Worm (Caenorhabditis elegans) whole organism, midembryonic: ENCODE results near the gene mlt-9.

Experiments used
- T22C8.4 ChIP-seq: fragments of 200-800 bp; sonication (Bioruptor generic); IDR thresholded peaks from 2 replicates; pipeline ENCODE4 v1.3.6; 2022; ENCODE audit warnings: missing genetic modification characterization, missing compliant biosample characterization
- cog-1 ChIP-seq: sonication (generic microtip); optimal IDR thresholded peaks from 2 replicates; lab custom pipeline; 2016; ENCODE audit warnings: missing genetic modification characterization, missing compliant biosample characterization
- flt-1 ChIP-seq: fragments of 200-800 bp; sonication (Bioruptor generic); IDR thresholded peaks from 2 replicates; pipeline ENCODE4 v1.3.6; 2022; ENCODE audit warnings: missing genetic modification characterization, missing compliant biosample characterization
- klf-2 ChIP-seq: fragments of 200-800 bp; sonication (Bioruptor generic); conservative IDR thresholded peaks from 2 replicates; pipeline ENCODE4 v1.3.6; 2022; ENCODE audit warnings: missing genetic modification reagents, missing genetic modification characterization, missing compliant biosample characterization
- med-1 ChIP-seq: sonication (generic microtip); optimal IDR thresholded peaks from 2 replicates; lab custom pipeline; 2017; ENCODE audit warnings: missing genetic modification characterization, mild to moderate bottlenecking, missing compliant biosample characterization, antibody characterized with exemption, missing genetic modification reagents; ENCODE audit not compliant: insufficient read depth
- ref-1 ChIP-seq: fragments of 200-800 bp; sonication (Bioruptor generic); conservative IDR thresholded peaks from 2 replicates; pipeline ENCODE4 v1.3.6; 2022; ENCODE audit warnings: missing genetic modification reagents, missing genetic modification characterization, missing compliant biosample characterization
- tab-1 ChIP-seq: fragments of 200-800 bp; sonication (Bioruptor generic); IDR thresholded peaks from 2 replicates; pipeline ENCODE4 v1.3.6; 2022; ENCODE audit warnings: missing genetic modification characterization, missing compliant biosample characterization
- ztf-23 ChIP-seq: fragments of 200-800 bp; sonication (Bioruptor generic); IDR thresholded peaks from 2 replicates; pipeline ENCODE4 v1.3.6; 2022; ENCODE audit warnings: missing genetic modification reagents, missing genetic modification characterization, missing compliant biosample characterization

DNA sequence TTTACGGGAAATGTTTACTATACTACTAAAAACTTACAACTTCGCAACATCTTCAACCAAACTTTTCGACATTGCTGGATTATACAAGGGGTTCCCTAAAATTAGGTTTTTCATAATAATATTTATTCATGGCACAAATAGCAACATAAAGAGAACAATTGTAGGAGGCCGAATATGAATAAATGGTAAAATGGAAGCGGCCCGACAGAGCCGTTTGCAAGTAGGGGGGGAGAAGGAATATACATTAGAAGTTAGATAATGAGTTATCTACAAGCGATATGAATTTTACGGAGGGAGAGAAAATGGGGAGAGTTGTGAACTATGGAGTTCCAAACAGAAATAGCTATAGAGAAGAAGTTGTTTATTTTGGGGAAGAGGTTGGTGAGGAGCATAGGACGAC, 47.3 kb downstream of the mlt-9 start, which contains the start of gene fbxa-96:
- TF ChIP-seq flt-1 (GFP tag; lab: Robert Waterston, UW) (no peak), ztf-23 (GFP tag; lab: Robert Waterston, UW) (no peak), tab-1 (GFP tag; lab: Robert Waterston, UW) (no peak), med-1 (GFP tag; lab: Kevin White, UChicago) (no peak), T22C8.4 (GFP tag; lab: Robert Waterston, UW) (no peak), klf-2 (GFP tag; lab: Robert Waterston, UW) (no peak), cog-1 (tag; lab: Kevin White, UChicago) (no peak), ref-1 (GFP tag; lab: Robert Waterston, UW) (no peak)
